Worm (Caenorhabditis elegans): ENCODE measurements around the gene R11G1.2.
A peak's percentile ranks its signal among the peaks of the same experiment; 100 is the strongest.

Gene R11G1.2

ce11 chrX:3650100-3650809, at the start of gene R11G1.2, which contains the start of gene sax-1:
TSS of gene R11G1.2 (plus strand) at chrX:3650614.
TSS of gene sax-1 (minus strand) at chrX:3650150.
- TF ChIP-seq lin-26 (GFP tag; IDR thresholded peaks at IDR 0.05) (no peak), nhr-80 (tag; optimal IDR thresholded peaks at IDR 0.05) (peak; percentile 42), lin-40 (tag; optimal IDR thresholded peaks at IDR 0.05) (peak; percentile 39), ekl-4 (GFP tag; IDR thresholded peaks at IDR 0.05) (no peak), let-607 (tag; optimal IDR thresholded peaks at IDR 0.05) (peak in 1 of 2 experiments; percentile 3), nfya-2 (GFP tag; IDR thresholded peaks at IDR 0.05) (no peak), B0035.1 (tag; optimal IDR thresholded peaks at IDR 0.05) (no peak), hsf-1 (GFP tag; IDR thresholded peaks at IDR 0.05) (no peak), madf-8 (GFP tag; conservative IDR thresholded peaks at IDR 0.05) (no peak), dox-1 (GFP tag; IDR thresholded peaks at IDR 0.05) (0 out of 2 replicates have a peak, but pooled peaks have one; percentile 20)

- TF ChIP-seq him-1 (tag; optimal IDR thresholded peaks at IDR 0.05) (no peak), madf-8 (GFP tag; conservative IDR thresholded peaks at IDR 0.05) (no peak), ceh-91 (GFP tag; IDR thresholded peaks at IDR 0.05) (no peak), xnd-1 (tag; optimal IDR thresholded peaks at IDR 0.05) (no peak), Y53G8AR.9 (GFP tag; conservative IDR thresholded peaks at IDR 0.05) (no peak), madf-3 (GFP tag; IDR thresholded peaks at IDR 0.05) (no peak)
Measured at ce11 chrX:3601531-3601930, 48.9 kb upstream of the R11G1.2 start, which contains the start of gene C18B2.3. TSS of gene C18B2.3 (plus strand) at chrX:3601831.

ce11 chrX:3602622-3603021, 47.8 kb upstream of the R11G1.2 start:
- TF ChIP-seq ztf-26 (tag; optimal IDR thresholded peaks at IDR 0.05) (no peak), B0019.2 (GFP tag; conservative IDR thresholded peaks at IDR 0.05) (no peak), Y56A3A.18 (GFP tag; IDR thresholded peaks at IDR 0.05) (no peak), nhr-80 (tag; optimal IDR thresholded peaks at IDR 0.05) (no peak)

- TF ChIP-seq ztf-6 (GFP tag; IDR thresholded peaks at IDR 0.05) (no peak), hsf-1 (GFP tag; IDR thresholded peaks at IDR 0.05) (no peak), attf-5 (GFP tag; optimal IDR thresholded peaks at IDR 0.05) (peak; percentile 94), B0336.3 (GFP tag; IDR thresholded peaks at IDR 0.05) (peak; percentile 61; the same call in 1 of the 2 replicates), lsy-27 (tag; optimal IDR thresholded peaks at IDR 0.05; ENCODE audit: borderline replicate concordance, insufficient read depth) (no peak), ceh-100 (GFP tag; IDR thresholded peaks at IDR 0.05) (no peak), snpc-4 (GFP tag; optimal IDR thresholded peaks at IDR 0.05) (peak; percentile 21), snpc-4 (tag; optimal IDR thresholded peaks at IDR 0.05) (peak in 2 of 4 experiments; percentile 23 to 65), K12H6.12 (tag; optimal IDR thresholded peaks at IDR 0.05) (peak; percentile 32), sptf-2 (GFP tag; optimal IDR thresholded peaks at IDR 0.05) (peak; percentile 30), madf-10 (tag; optimal IDR thresholded peaks at IDR 0.05) (peak; percentile 10), let-607 (tag; optimal IDR thresholded peaks at IDR 0.05) (peak; percentile 53 to 56), atf-7 (tag; optimal IDR thresholded peaks at IDR 0.05) (peak; percentile 44), ztf-18 (tag; optimal IDR thresholded peaks at IDR 0.05) (peak; percentile 8), pbrm-1 (GFP tag; IDR thresholded peaks at IDR 0.05) (peak; percentile 47; the same call in 1 of the 2 replicates), ets-4 (GFP tag; optimal IDR thresholded peaks at IDR 0.05) (peak; percentile 57), Y79H2A.3 (GFP tag; conservative IDR thresholded peaks at IDR 0.05) (no peak), lir-1 (GFP tag; conservative IDR thresholded peaks at IDR 0.05) (0 out of 2 replicates have a peak, but pooled peaks have one; percentile 27), ekl-4 (GFP tag; IDR thresholded peaks at IDR 0.05) (no peak; the same call in 1 of the 2 replicates), ceh-27 (GFP tag; optimal IDR thresholded peaks at IDR 0.05) (peak; percentile 64), unc-62 (GFP tag; optimal IDR thresholded peaks at IDR 0.05) (peak; percentile 80), nhr-80 (tag; optimal IDR thresholded peaks at IDR 0.05) (peak; percentile 96), tlf-1 (GFP tag; optimal IDR thresholded peaks at IDR 0.05) (peak; percentile 20), F23B12.7 (tag; optimal IDR thresholded peaks at IDR 0.05; ENCODE audit: insufficient read depth) (no peak), F10E7.11 (tag; optimal IDR thresholded peaks at IDR 0.05) (no peak), dox-1 (GFP tag; IDR thresholded peaks at IDR 0.05) (peak; percentile 89), attf-3 (GFP tag; conservative IDR thresholded peaks at IDR 0.05) (no peak), hmg-1.2 (GFP tag; IDR thresholded peaks at IDR 0.05) (peak; percentile 74)
Measured at ce11 chrX:3605727-3606126, 44.7 kb upstream of the R11G1.2 start, which contains the start of gene C18B2.4. TSS of gene C18B2.4 (minus strand) at chrX:3605741.

Measured in whole organism, young adult.